Fruit fly (Drosophila melanogaster) whole organism, embryonic: ENCODE results near the gene CG5435.

Experiments used
- BEAF-32 ChIP-seq: fragments of 200-800 bp; sonication (Bioruptor generic); optimal IDR thresholded peaks from 3 replicates; lab custom pipeline; 2017; ENCODE audit warnings: missing biosample characterization, missing genetic modification characterization, mild to moderate bottlenecking, moderate library complexity, missing genetic modification reagents
- CG8765 ChIP-seq: fragments of 200-800 bp; sonication (Bioruptor generic); IDR thresholded peaks from 2 replicates; pipeline ENCODE4 v1.3.6; 2022; ENCODE audit warnings: missing biosample characterization, missing genetic modification characterization

DNA sequence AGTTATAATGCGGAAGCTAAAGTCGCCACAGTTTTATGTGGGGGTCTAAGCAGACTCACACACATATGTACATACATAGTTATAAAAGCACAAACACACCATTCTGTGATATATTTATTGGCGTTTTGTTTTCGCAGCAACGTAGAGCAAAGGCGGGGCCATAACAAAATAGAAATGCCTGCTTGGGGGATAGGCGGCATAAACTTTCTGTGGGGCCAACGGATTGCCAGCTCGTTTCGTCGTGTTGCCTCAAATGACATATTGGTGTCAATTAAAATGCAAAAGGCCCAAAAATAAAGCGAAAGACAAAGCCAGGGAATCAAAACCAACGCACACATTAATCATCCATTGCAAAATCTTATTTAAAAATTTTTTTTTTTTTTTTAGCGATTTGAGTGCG is 38.1 kb upstream of the CG5435 start:
- TF ChIP-seq CG8765 (no peak), BEAF-32 (GFP tag; lab: Kevin White, UChicago) (no peak)
